Worm (Caenorhabditis elegans): ENCODE data around the gene C13F10.6.

- TF ChIP-seq ztf-23 (GFP tag; IDR thresholded peaks at IDR 0.05): no peak
- no peak for TF ChIP-seq flt-1 (GFP tag; IDR thresholded peaks at IDR 0.05)
- no peak for TF ChIP-seq ztf-29 (GFP tag; IDR thresholded peaks at IDR 0.05)
- TF ChIP-seq T22C8.4 (GFP tag; IDR thresholded peaks at IDR 0.05): no peak
- TF ChIP-seq ref-1 (GFP tag; conservative IDR thresholded peaks at IDR 0.05): no peak
- TF ChIP-seq med-1 (GFP tag; optimal IDR thresholded peaks at IDR 0.05; ENCODE audit: insufficient read depth): no peak
- TF ChIP-seq klf-2 (GFP tag; conservative IDR thresholded peaks at IDR 0.05): no peak
- no peak for TF ChIP-seq tab-1 (GFP tag; IDR thresholded peaks at IDR 0.05)
Measured at ce11 chrV:7209001-7209400, 11.8 kb downstream of the C13F10.6 start.

All from whole organism, midembryonic.